Fruit fly (Drosophila melanogaster): Measurements from ENCODE around the gene CG44001.

DNA sequence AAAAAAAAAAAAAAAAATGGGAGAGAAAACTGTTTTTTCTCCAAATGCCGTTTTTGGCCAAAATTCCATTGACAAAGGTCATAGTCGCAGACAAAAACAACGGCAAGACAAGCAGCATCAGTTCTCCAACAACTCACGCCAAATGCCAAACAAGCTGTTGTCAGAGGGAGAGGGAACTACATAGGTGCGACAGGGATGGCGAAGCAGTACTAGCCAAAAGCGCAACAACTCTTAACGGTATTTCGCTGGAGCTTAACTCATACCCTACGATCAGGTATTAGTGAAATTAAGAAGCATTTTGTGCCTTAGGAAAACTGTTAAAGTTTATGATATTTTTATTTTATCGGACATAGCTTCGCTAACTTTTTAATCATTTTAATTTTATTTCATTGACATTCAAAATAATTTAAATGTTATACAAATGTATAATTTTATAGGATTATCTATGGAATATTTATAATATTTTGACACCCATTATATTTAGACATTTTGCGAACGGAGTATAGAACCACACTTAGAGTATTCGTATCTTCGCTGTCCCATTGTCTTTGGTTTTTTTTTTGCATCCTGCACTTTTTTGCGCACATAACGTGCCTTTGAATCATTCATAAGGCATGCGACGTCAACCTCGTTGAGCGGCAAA, 37.3 kb downstream of the CG44001 start:
- TF ChIP-seq CG10669 (GFP tag; optimal IDR thresholded peaks at IDR 0.05) = peak; percentile 80
- TF ChIP-seq esn (GFP tag; optimal IDR thresholded peaks at IDR 0.05) = no peak
- TF ChIP-seq CG11902 (GFP tag; optimal IDR thresholded peaks at IDR 0.05) = no peak
- peak; percentile 80 for TF ChIP-seq spab (GFP tag; optimal IDR thresholded peaks at IDR 0.05)
- TF ChIP-seq Sox102F (GFP tag; optimal IDR thresholded peaks at IDR 0.05) = no peak
- no peak for TF ChIP-seq vri (GFP tag; optimal IDR thresholded peaks at IDR 0.05)
- peak; percentile 70 for TF ChIP-seq CG16779 (tag; optimal IDR thresholded peaks at IDR 0.05)

Measured in whole organism, prepupa.